Fruit fly (Drosophila melanogaster): ENCODE results near the gene Osi1.
A peak's percentile ranks its signal among the peaks of the same experiment; 100 is the strongest.

dm6 chr3R:6222119-6222518 is 48.8 kb downstream of the Osi1 start:
- TF ChIP-seq CG12769 (tag; optimal IDR thresholded peaks at IDR 0.05) (no peak), da (GFP tag; optimal IDR thresholded peaks at IDR 0.05) (no peak), CG6854 (GFP tag; optimal IDR thresholded peaks at IDR 0.05) (no peak), CG10979 (tag; optimal IDR thresholded peaks at IDR 0.05) (no peak), pita (GFP tag; optimal IDR thresholded peaks at IDR 0.05) (no peak), p53 (GFP tag; optimal IDR thresholded peaks at IDR 0.05) (no peak), CG17912 (GFP tag; optimal IDR thresholded peaks at IDR 0.05) (no peak), CG1832 (GFP tag; optimal IDR thresholded peaks at IDR 0.05) (no peak), D (optimal IDR thresholded peaks at IDR 0.05) (no peak), D (GFP tag; optimal IDR thresholded peaks at IDR 0.05) (peak; percentile 3), eyg (GFP tag; optimal IDR thresholded peaks at IDR 0.05) (no peak), CG13775 (GFP tag; optimal IDR thresholded peaks at IDR 0.05) (no peak), ham (GFP tag; IDR thresholded peaks at IDR 0.05) (no peak), her (GFP tag; optimal IDR thresholded peaks at IDR 0.05) (no peak)
